Worm (Caenorhabditis elegans) whole organism, young adult: ENCODE results near the gene emb-9.
A peak's percentile ranks its signal among the peaks of the same experiment; 100 is the strongest.

Experiments
- B0019.2 ChIP-seq: fragments of 200-800 bp; sonication (Bioruptor generic); conservative IDR thresholded peaks from 2 replicates; pipeline ENCODE4 v1.3.6; 2022; ENCODE audit warnings: missing genetic modification reagents, missing genetic modification characterization, missing compliant biosample characterization
- B0336.3 ChIP-seq: fragments of 200-800 bp; sonication (Bioruptor generic); IDR thresholded peaks from 2 replicates; pipeline ENCODE4 v1.3.6; 2022; ENCODE audit warnings: missing genetic modification characterization, missing compliant biosample characterization
- C17E4.6 ChIP-seq: fragments of 200-800 bp; sonication (Bioruptor generic); IDR thresholded peaks from 2 replicates; pipeline ENCODE4 v1.3.6; 2022; ENCODE audit warnings: missing genetic modification reagents, missing genetic modification characterization, missing compliant biosample characterization
- D2030.7 ChIP-seq: fragments of 200-800 bp; sonication (Bioruptor generic); IDR thresholded peaks from 2 replicates; pipeline ENCODE4 v1.3.6; 2022; ENCODE audit warnings: missing genetic modification reagents, missing genetic modification characterization, missing compliant biosample characterization
- F33H1.4 ChIP-seq: fragments of 200-800 bp; sonication (Bioruptor generic); IDR thresholded peaks from 2 replicates; pipeline ENCODE4 v1.3.6; 2022; ENCODE audit warnings: missing genetic modification reagents, missing genetic modification characterization, missing compliant biosample characterization
- F37B4.10 ChIP-seq: fragments of 200-800 bp; sonication (Bioruptor generic); IDR thresholded peaks from 2 replicates; pipeline ENCODE4 v1.3.6; 2022; ENCODE audit warnings: missing genetic modification characterization, missing compliant biosample characterization
- F57C9.4 ChIP-seq: sonication (generic microtip); optimal IDR thresholded peaks from 2 replicates; lab custom pipeline; 2017; ENCODE audit warnings: mild to moderate bottlenecking, missing genetic modification characterization, missing compliant biosample characterization
- K12H6.12 ChIP-seq: fragments of 200-800 bp; sonication (Bioruptor generic); optimal IDR thresholded peaks from 2 replicates; lab custom pipeline; 2018; ENCODE audit warnings: mild to moderate bottlenecking, missing genetic modification characterization, missing compliant biosample characterization
- T26A5.8 ChIP-seq: sonication (generic microtip); optimal IDR thresholded peaks from 2 replicates; lab custom pipeline; 2016; ENCODE audit warnings: missing genetic modification characterization, missing compliant biosample characterization
- athp-1 ChIP-seq: sonication (generic microtip); optimal IDR thresholded peaks from 2 replicates; lab custom pipeline; 2017; ENCODE audit warnings: mild to moderate bottlenecking, missing genetic modification characterization, missing compliant biosample characterization
- attf-5 ChIP-seq: fragments of 200-800 bp; sonication (Bioruptor generic); optimal IDR thresholded peaks from 2 replicates; lab custom pipeline; 2018; ENCODE audit warnings: mild to moderate bottlenecking, missing genetic modification characterization, missing compliant biosample characterization
- ceh-100 ChIP-seq: fragments of 200-800 bp; sonication (Bioruptor generic); IDR thresholded peaks from 2 replicates; pipeline ENCODE4 v1.3.6; 2022; ENCODE audit warnings: missing genetic modification reagents, missing genetic modification characterization, missing compliant biosample characterization
- ekl-4 ChIP-seq: fragments of 200-800 bp; sonication (Bioruptor generic); IDR thresholded peaks from 2 replicates; pipeline ENCODE4 v1.3.6; 2022; ENCODE audit warnings: missing genetic modification reagents, missing genetic modification characterization, missing compliant biosample characterization
- ets-4 ChIP-seq: fragments of 200-800 bp; sonication (Bioruptor generic); optimal IDR thresholded peaks from 2 replicates; lab custom pipeline; 2018; ENCODE audit warnings: mild to moderate bottlenecking, missing genetic modification characterization, missing compliant biosample characterization
- fkh-3 ChIP-seq: sonication (generic microtip); optimal IDR thresholded peaks from 2 replicates; lab custom pipeline; 2016; ENCODE audit warnings: mild to moderate bottlenecking, missing genetic modification characterization, missing compliant biosample characterization
- him-1 ChIP-seq: sonication (generic microtip); optimal IDR thresholded peaks from 2 replicates; lab custom pipeline; 2016; ENCODE audit warnings: missing genotype, missing genetic modification reagents, missing genetic modification characterization, missing compliant biosample characterization
- hlh-26 ChIP-seq: fragments of 200-800 bp; sonication (Bioruptor generic); conservative IDR thresholded peaks from 2 replicates; pipeline ENCODE4 v1.3.6; 2022; ENCODE audit warnings: missing genetic modification reagents, missing genetic modification characterization, missing compliant biosample characterization
- hmg-20 ChIP-seq: fragments of 200-800 bp; sonication (Bioruptor generic); IDR thresholded peaks from 2 replicates; pipeline ENCODE4 v1.3.6; 2022; ENCODE audit warnings: missing genetic modification reagents, missing genetic modification characterization, missing compliant biosample characterization
- hsf-1 ChIP-seq: fragments of 200-800 bp; sonication (Bioruptor generic); IDR thresholded peaks from 2 replicates; pipeline ENCODE4 v1.3.6; 2022; ENCODE audit warnings: missing genetic modification reagents, missing genetic modification characterization, missing compliant biosample characterization
- lag-1 ChIP-seq: fragments of 200-800 bp; sonication (Bioruptor generic); IDR thresholded peaks from 2 replicates; pipeline ENCODE4 v1.3.6; 2022; ENCODE audit warnings: missing genetic modification reagents, missing genetic modification characterization, missing compliant biosample characterization
- lin-35 ChIP-seq, 3 experiments: fragments of 150-350 bp in 2 of 3; sonication (generic microtip) in 1 of 3; optimal IDR thresholded peaks; 2 replicates each; lab custom pipeline; 2014 to 2018; ENCODE audit warnings: missing biosample characterization in 3 of 3, missing genetic modification characterization in 3 of 3, missing genetic modification reagents in 3 of 3
- lsl-1 ChIP-seq: fragments of 200-800 bp; sonication (Bioruptor generic); optimal IDR thresholded peaks from 2 replicates; lab custom pipeline; 2018; ENCODE audit warnings: mild to moderate bottlenecking, missing genetic modification characterization, moderate library complexity, missing compliant biosample characterization
- lsy-27 ChIP-seq: sonication (generic microtip); optimal IDR thresholded peaks from 2 replicates; lab custom pipeline; 2017; ENCODE audit warnings: missing genetic modification characterization, mild to moderate bottlenecking, missing compliant biosample characterization, antibody characterized with exemption, missing genotype, borderline replicate concordance; ENCODE audit not compliant: insufficient read depth
- mel-28 ChIP-seq: sonication (generic microtip); optimal IDR thresholded peaks from 2 replicates; lab custom pipeline; 2016; ENCODE audit warnings: borderline replicate concordance, mild to moderate bottlenecking, missing genetic modification characterization, missing compliant biosample characterization
- mxl-1 ChIP-seq: sonication (generic microtip); optimal IDR thresholded peaks from 2 replicates; lab custom pipeline; 2016; ENCODE audit warnings: missing genetic modification characterization, missing compliant biosample characterization
- nfya-1 ChIP-seq: sonication (generic microtip); optimal IDR thresholded peaks from 2 replicates; lab custom pipeline; 2017; ENCODE audit warnings: antibody characterized with exemption, missing compliant biosample characterization, missing genetic modification characterization, borderline replicate concordance; ENCODE audit not compliant: insufficient read depth
- nhr-120 ChIP-seq: fragments of 200-800 bp; sonication (Bioruptor generic); IDR thresholded peaks from 2 replicates; pipeline ENCODE4 v1.3.6; 2022; ENCODE audit warnings: missing genetic modification characterization, missing compliant biosample characterization
- nhr-90 ChIP-seq: sonication (generic microtip); optimal IDR thresholded peaks from 2 replicates; lab custom pipeline; 2016; ENCODE audit warnings: missing genotype, mild to moderate bottlenecking, missing genetic modification characterization, missing compliant biosample characterization
- rcor-1 ChIP-seq: fragments of 200-800 bp; sonication (Bioruptor generic); IDR thresholded peaks from 2 replicates; pipeline ENCODE4 v1.3.6; 2022; ENCODE audit warnings: missing genetic modification reagents, missing genetic modification characterization, missing compliant biosample characterization
- rec-8 ChIP-seq, 2 experiments: sonication (generic microtip); optimal IDR thresholded peaks; 2 replicates each; lab custom pipeline; 2016; ENCODE audit warnings: mild to moderate bottlenecking in 2 of 2, missing genetic modification characterization in 2 of 2, missing genetic modification reagents in 2 of 2, missing genotype in 2 of 2, missing biosample characterization in 1 of 2, missing compliant biosample characterization in 1 of 2, moderate library complexity in 1 of 2
- sdz-38 ChIP-seq: sonication (generic microtip); optimal IDR thresholded peaks from 2 replicates; lab custom pipeline; 2016; ENCODE audit warnings: missing genotype, missing genetic modification characterization, missing compliant biosample characterization
- tbp1 ChIP-seq: fragments of 200-800 bp; sonication (Bioruptor generic); optimal IDR thresholded peaks from 2 replicates; lab custom pipeline; 2018; ENCODE audit warnings: mild to moderate bottlenecking, missing genetic modification characterization, missing compliant biosample characterization
- zfh-2 ChIP-seq: fragments of 200-800 bp; sonication (Bioruptor generic); conservative IDR thresholded peaks from 2 replicates; pipeline ENCODE4 v1.3.6; 2022; ENCODE audit warnings: missing genetic modification reagents, missing genetic modification characterization, missing compliant biosample characterization
- ztf-18 ChIP-seq: sonication (generic microtip); optimal IDR thresholded peaks from 2 replicates; lab custom pipeline; 2016; ENCODE audit warnings: missing genotype, mild to moderate bottlenecking, missing genetic modification characterization, missing compliant biosample characterization
- ztf-22 ChIP-seq: fragments of 200-800 bp; sonication (Bioruptor generic); optimal IDR thresholded peaks from 2 replicates; lab custom pipeline; 2018; ENCODE audit warnings: mild to moderate bottlenecking, missing genetic modification characterization, moderate library complexity, missing compliant biosample characterization
- ztf-26 ChIP-seq: sonication (generic microtip); optimal IDR thresholded peaks from 2 replicates; lab custom pipeline; 2017; ENCODE audit warnings: missing genetic modification characterization, missing compliant biosample characterization
- ztf-6 ChIP-seq: fragments of 200-800 bp; sonication (Bioruptor generic); IDR thresholded peaks from 2 replicates; pipeline ENCODE4 v1.3.6; 2022; ENCODE audit warnings: missing genetic modification reagents, missing genetic modification characterization, missing compliant biosample characterization

Gene emb-9

ce11 chrIII:9340025-9340424 lies 4.2 kb downstream of the emb-9 start:
- TF ChIP-seq zfh-2 (GFP tag; lab: Robert Waterston, UW) = peak; percentile 29; the same call in 1 of the 2 replicates
- TF ChIP-seq K12H6.12 (tag; lab: Kevin White, UChicago) = no peak
- no peak for TF ChIP-seq nhr-90

ce11 chrIII:9337968-9338367 lies 6.3 kb downstream of the emb-9 start:
- TF ChIP-seq sdz-38 (tag; lab: Kevin White, UChicago) (no peak), F33H1.4 (no peak), ztf-6 (GFP tag; lab: Robert Waterston, UW) (no peak), mxl-1 (tag; lab: Kevin White, UChicago) (no peak), ets-4 (GFP tag; lab: Kevin White, UChicago) (no peak), ekl-4 (GFP tag; lab: Robert Waterston, UW) (no peak), hsf-1 (GFP tag; lab: Robert Waterston, UW) (no peak), T26A5.8 (tag; lab: Kevin White, UChicago) (no peak), ztf-18 (tag; lab: Kevin White, UChicago) (no peak), B0336.3 (GFP tag; lab: Robert Waterston, UW) (no peak), him-1 (tag; lab: Kevin White, UChicago) (no peak), tbp1 (no peak), nhr-90 (no peak)

- TF ChIP-seq athp-1 (tag; lab: Kevin White, UChicago) = no peak
- no peak for TF ChIP-seq fkh-3 (tag; lab: Kevin White, UChicago)
- TF ChIP-seq F57C9.4 = no peak
- no peak for TF ChIP-seq T26A5.8 (tag; lab: Kevin White, UChicago)
- TF ChIP-seq rcor-1 (GFP tag; lab: Robert Waterston, UW) = no peak
- no peak for TF ChIP-seq lsl-1
- no peak for TF ChIP-seq lin-35 (GFP tag; optimal IDR thresholded peaks at IDR 0.05; lab: Kevin White, UChicago)
- TF ChIP-seq B0019.2 (GFP tag; lab: Robert Waterston, UW) = no peak
- TF ChIP-seq lag-1 (GFP tag; lab: Robert Waterston, UW) = no peak
- no peak for TF ChIP-seq ceh-100
- TF ChIP-seq F37B4.10 (GFP tag; lab: Robert Waterston, UW) = no peak
- TF ChIP-seq hmg-20 (GFP tag; lab: Robert Waterston, UW) = no peak
- no peak for TF ChIP-seq ztf-6 (GFP tag; lab: Robert Waterston, UW)
- TF ChIP-seq nhr-120 = no peak
- no peak for TF ChIP-seq C17E4.6
Measured at ce11 chrIII:9336807-9337206, 7.4 kb downstream of the emb-9 start.

- TF ChIP-seq D2030.7 = no peak
- no peak for TF ChIP-seq ztf-22 (GFP tag; lab: Kevin White, UChicago)
- TF ChIP-seq nfya-1 = no peak
- no peak for TF ChIP-seq lsy-27 (tag; lab: Kevin White, UChicago)
- TF ChIP-seq rec-8 (tag; optimal IDR thresholded peaks at IDR 0.05; lab: Kevin White, UChicago) = no peak
- TF ChIP-seq attf-5 (GFP tag; lab: Kevin White, UChicago) = no peak
- TF ChIP-seq mel-28 (tag; lab: Kevin White, UChicago) = no peak
- no peak for TF ChIP-seq ztf-26
- TF ChIP-seq hlh-26 = no peak
Measured at ce11 chrIII:9335076-9335475, 9.2 kb downstream of the emb-9 start.
